Fruit fly (Drosophila melanogaster): ENCODE data around the gene CG15312.

CG15312 gene

dm6 chrX:10115582-10116207 is 45.0 kb upstream of the CG15312 start (continued):
- peak; percentile 34 for TF ChIP-seq pros (GFP tag; optimal IDR thresholded peaks at IDR 0.05)
- TF ChIP-seq Asciz (GFP tag; optimal IDR thresholded peaks at IDR 0.05): peak; percentile 67
- peak; percentile 35 for TF ChIP-seq sqz (GFP tag; optimal IDR thresholded peaks at IDR 0.05)
- peak; percentile 74 for TF ChIP-seq kni (GFP tag; optimal IDR thresholded peaks at IDR 0.05)
- no peak for TF ChIP-seq CG3065 (GFP tag; optimal IDR thresholded peaks at IDR 0.05)
- TF ChIP-seq Sry-δ (GFP tag; optimal IDR thresholded peaks at IDR 0.05): no peak
- peak; percentile 36 for TF ChIP-seq CG6813 (GFP tag; optimal IDR thresholded peaks at IDR 0.05)
- TF ChIP-seq CG4360 (GFP tag; IDR thresholded peaks at IDR 0.05): peak; percentile 96
- TF ChIP-seq dimm (GFP tag; IDR thresholded peaks at IDR 0.05): no peak
- TF ChIP-seq CG9797 (GFP tag; optimal IDR thresholded peaks at IDR 0.05): no peak
- peak; percentile 57 for TF ChIP-seq CG3407 (GFP tag; optimal IDR thresholded peaks at IDR 0.05)
- TF ChIP-seq sisA (GFP tag; IDR thresholded peaks at IDR 0.05): no peak
- TF ChIP-seq CG14441 (GFP tag; IDR thresholded peaks at IDR 0.05): no peak
- TF ChIP-seq gem (tag; optimal IDR thresholded peaks at IDR 0.05): peak; percentile 5
- TF ChIP-seq dan (GFP tag; IDR thresholded peaks at IDR 0.05): no peak
- no peak for TF ChIP-seq CG8359 (GFP tag; optimal IDR thresholded peaks at IDR 0.05; ENCODE audit: borderline replicate concordance)
- TF ChIP-seq bigmax (GFP tag; optimal IDR thresholded peaks at IDR 0.05): no peak
- TF ChIP-seq CG18262 (tag; optimal IDR thresholded peaks at IDR 0.05): peak; percentile 21
- TF ChIP-seq sc (optimal IDR thresholded peaks at IDR 0.05): no peak
- TF ChIP-seq sc (GFP tag; optimal IDR thresholded peaks at IDR 0.05): peak; percentile 0
- TF ChIP-seq CG1602 (GFP tag; optimal IDR thresholded peaks at IDR 0.05): no peak
- peak; percentile 65 for TF ChIP-seq ara (GFP tag; IDR thresholded peaks at IDR 0.05)
- TF ChIP-seq jumu (GFP tag; optimal IDR thresholded peaks at IDR 0.05): no peak
- peak; percentile 91 for TF ChIP-seq sens (GFP tag)
- TF ChIP-seq knrl (GFP tag; IDR thresholded peaks at IDR 0.05; ENCODE audit: partially characterized antibody): no peak
- no peak for TF ChIP-seq vnd (GFP tag; IDR thresholded peaks at IDR 0.05; ENCODE audit: partially characterized antibody)
- TF ChIP-seq Dref (GFP tag; IDR thresholded peaks at IDR 0.05): no peak
- no peak for TF ChIP-seq Elba2 (GFP tag; optimal IDR thresholded peaks at IDR 0.05)
- no peak for TF ChIP-seq al (GFP tag; IDR thresholded peaks at IDR 0.05)
- no peak for TF ChIP-seq CG7271 (tag; optimal IDR thresholded peaks at IDR 0.05)
- peak; percentile 51; the same call in 1 of the 3 replicates for TF ChIP-seq Optix (GFP tag; IDR thresholded peaks at IDR 0.05)
- TF ChIP-seq Camta (GFP tag; optimal IDR thresholded peaks at IDR 0.05): no peak
- TF ChIP-seq CG7839 (tag; optimal IDR thresholded peaks at IDR 0.05): no peak
- TF ChIP-seq seq (GFP tag; IDR thresholded peaks at IDR 0.05): 0 out of 2 replicates have a peak, but pooled peaks have one; percentile 17
- TF ChIP-seq CG11456 (GFP tag; IDR thresholded peaks at IDR 0.05): no peak
- no peak for TF ChIP-seq PHDP (tag; optimal IDR thresholded peaks at IDR 0.05)
- TF ChIP-seq tup (GFP tag; optimal IDR thresholded peaks at IDR 0.05): peak; percentile 34
- no peak for TF ChIP-seq mld (GFP tag; IDR thresholded peaks at IDR 0.05; ENCODE audit: partially characterized antibody)
- TF ChIP-seq NK7.1 (GFP tag; optimal IDR thresholded peaks at IDR 0.05): no peak
- peak; percentile 5 for TF ChIP-seq bab2 (GFP tag; optimal IDR thresholded peaks at IDR 0.05)
- no peak for TF ChIP-seq exex (tag; optimal IDR thresholded peaks at IDR 0.05)
- TF ChIP-seq pnt (GFP tag; optimal IDR thresholded peaks at IDR 0.05): peak; percentile 7
- no peak for TF ChIP-seq CG31224 (GFP tag; IDR thresholded peaks at IDR 0.05)
- 0 out of 2 replicates have a peak, but pooled peaks have one; percentile 26 for TF ChIP-seq ap (GFP tag; IDR thresholded peaks at IDR 0.05)
- TF ChIP-seq CG17385 (GFP tag; optimal IDR thresholded peaks at IDR 0.05): no peak
- TF ChIP-seq sr (GFP tag; IDR thresholded peaks at IDR 0.05): no peak
- no peak for TF ChIP-seq CG15073 (GFP tag; optimal IDR thresholded peaks at IDR 0.05)
- TF ChIP-seq lab (GFP tag; optimal IDR thresholded peaks at IDR 0.05): peak; percentile 27
- TF ChIP-seq dmrt11E (tag; optimal IDR thresholded peaks at IDR 0.05): peak; percentile 10
- peak; percentile 34 for TF ChIP-seq HLHmδ (GFP tag; optimal IDR thresholded peaks at IDR 0.05)
